Fruit fly (Drosophila melanogaster): ENCODE measurements around the gene ecd.

DNA sequence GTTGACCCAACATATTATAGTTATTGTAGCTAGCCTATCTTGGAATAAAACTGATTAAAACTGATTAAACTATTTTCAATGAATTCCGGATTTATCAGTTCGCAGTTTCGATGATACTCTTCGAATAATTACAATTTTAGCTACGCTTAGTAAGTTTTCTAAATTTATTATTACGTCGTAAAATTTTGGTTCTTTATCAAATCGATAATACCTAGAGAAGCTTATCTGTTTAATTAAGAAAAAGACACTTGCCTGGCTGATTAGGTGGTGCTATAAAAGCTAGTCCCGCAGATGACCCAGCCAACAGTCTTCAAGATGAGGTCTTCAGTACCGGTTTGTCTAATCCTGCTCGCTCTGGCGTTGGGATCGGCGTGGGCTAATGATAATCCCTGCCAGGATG, 2.9 kb upstream of the ecd start, which contains the start of gene CG32302:
- no peak for TF ChIP-seq psq (optimal IDR thresholded peaks at IDR 0.05)
- TF ChIP-seq ttk (optimal IDR thresholded peaks at IDR 0.05): no peak
- TF ChIP-seq insv (optimal IDR thresholded peaks at IDR 0.05): no peak
- no peak for TF ChIP-seq Myc (optimal IDR thresholded peaks at IDR 0.05)
- no peak for TF ChIP-seq h (optimal IDR thresholded peaks at IDR 0.05)

All from Kc167 (cell line).